Worm (Caenorhabditis elegans) whole organism, L4 larva: ENCODE measurements around the gene F16B4.6.

ENCODE experiments used
- Y5F2A.4 ChIP-seq: fragments of 200-800 bp; sonication (Bioruptor generic); optimal IDR thresholded peaks from 2 replicates; lab custom pipeline; 2018; ENCODE audit warnings: mild to moderate bottlenecking, missing genetic modification characterization, missing compliant biosample characterization
- ceh-44 ChIP-seq: fragments of 200-800 bp; sonication (Bioruptor generic); IDR thresholded peaks from 2 replicates; pipeline ENCODE4 v1.3.6; 2022; ENCODE audit warnings: missing genetic modification reagents, missing genetic modification characterization, missing compliant biosample characterization
- ceh-82 ChIP-seq: sonication (generic microtip); optimal IDR thresholded peaks from 2 replicates; lab custom pipeline; 2017; ENCODE audit warnings: missing biosample characterization, missing genetic modification characterization
- dpl-1 ChIP-seq: fragments of 150-350 bp; optimal IDR thresholded peaks from 2 replicates; lab custom pipeline; 2014; ENCODE audit warnings: missing biosample characterization, missing genetic modification reagents, missing genetic modification characterization
- egl-27 ChIP-seq: sonication (generic microtip); optimal IDR thresholded peaks from 3 replicates; lab custom pipeline; 2017; ENCODE audit warnings: missing biosample characterization, missing genetic modification reagents, missing genetic modification characterization
- fos-1 ChIP-seq: fragments of 150-350 bp; optimal IDR thresholded peaks from 2 replicates; lab custom pipeline; 2014; ENCODE audit warnings: missing biosample characterization, missing genetic modification characterization
- jun-1 ChIP-seq: fragments of 150-350 bp; optimal IDR thresholded peaks from 2 replicates; lab custom pipeline; 2014; ENCODE audit warnings: missing biosample characterization, missing genetic modification reagents, missing genetic modification characterization
- lin-1 ChIP-seq: fragments of 200-800 bp; sonication (Bioruptor generic); IDR thresholded peaks from 2 replicates; pipeline ENCODE4 v1.3.6; 2022; ENCODE audit warnings: missing genetic modification reagents, missing genetic modification characterization, missing compliant biosample characterization
- nhr-25 ChIP-seq: sonication (generic microtip); optimal IDR thresholded peaks from 2 replicates; lab custom pipeline; 2017; ENCODE audit warnings: missing genetic modification characterization, mild to moderate bottlenecking, missing compliant biosample characterization, antibody characterized with exemption, moderate library complexity, borderline replicate concordance; ENCODE audit not compliant: insufficient read depth
- nhr-6 ChIP-seq: fragments of 150-350 bp; optimal IDR thresholded peaks from 2 replicates; lab custom pipeline; 2014; ENCODE audit warnings: missing biosample characterization, missing genetic modification characterization
- skn-1 ChIP-seq: fragments of 150-350 bp; optimal IDR thresholded peaks from 2 replicates; lab custom pipeline; 2014; ENCODE audit warnings: missing biosample characterization, missing genetic modification characterization
- snpc-4 ChIP-seq: fragments of 150-350 bp; optimal IDR thresholded peaks from 2 replicates; lab custom pipeline; 2014; ENCODE audit warnings: missing biosample characterization, missing genetic modification characterization
- zip-11 ChIP-seq: fragments of 200-800 bp; sonication (Bioruptor generic); IDR thresholded peaks from 2 replicates; pipeline ENCODE4 v1.3.6; 2022; ENCODE audit warnings: missing genetic modification characterization, missing compliant biosample characterization

- TF ChIP-seq zip-11 (GFP tag; lab: Robert Waterston, UW) (no peak), dpl-1 (GFP tag; lab: Kevin White, UChicago) (no peak), Y5F2A.4 (GFP tag; lab: Kevin White, UChicago) (no peak), nhr-6 (tag; lab: Kevin White, UChicago) (no peak), ceh-82 (tag; lab: Kevin White, UChicago) (no peak), egl-27 (tag; lab: Kevin White, UChicago) (no peak), fos-1 (no peak), skn-1 (tag; lab: Kevin White, UChicago) (no peak), snpc-4 (tag; lab: Kevin White, UChicago) (no peak), ceh-44 (GFP tag; lab: Robert Waterston, UW) (no peak), jun-1 (tag; lab: Kevin White, UChicago) (no peak), lin-1 (GFP tag; lab: Robert Waterston, UW) (no peak), nhr-25 (tag; lab: Kevin White, UChicago) (no peak)
Measured at ce11 chrV:1635859-1636258, 48.9 kb downstream of the F16B4.6 start, which contains the start of gene str-222.
